Fruit fly (Drosophila melanogaster) S2 (cell line): ENCODE data around the gene Bub1.

Experiments
- CG8478 ChIP-seq: fragments of >200 bp; optimal IDR thresholded peaks from 2 replicates; lab custom pipeline; 2018
- CTCF ChIP-seq, 2 experiments: fragments of >200 bp; optimal IDR thresholded peaks; 2 replicates each; lab custom pipeline; 2018

dm6 chr2L:5294392-5295244 is 16.0 kb downstream of the Bub1 start:
- TF ChIP-seq CG8478 = no peak
- TF ChIP-seq CTCF (optimal IDR thresholded peaks at IDR 0.05; lab: Kevin White, UChicago) = no peak
